Fruit fly (Drosophila melanogaster): ENCODE measurements around the gene CG8043.

The CG8043 gene

dm6 chr3R:8673803-8674234 lies 2.9 kb upstream of the CG8043 start, which contains the start of gene mRpL19 (continued):
- TF ChIP-seq CoRest (tag; optimal IDR thresholded peaks at IDR 0.05) (peak; percentile 64), maf-S (GFP tag; optimal IDR thresholded peaks at IDR 0.05) (no peak), CG2129 (GFP tag; IDR thresholded peaks at IDR 0.05; ENCODE audit: partially characterized antibody) (peak; percentile 26), Eip74EF (GFP tag; optimal IDR thresholded peaks at IDR 0.05) (peak in 1 of 2 experiments; percentile 25), CG2202 (tag; optimal IDR thresholded peaks at IDR 0.05) (peak; percentile 11), Neu2 (GFP tag; optimal IDR thresholded peaks at IDR 0.05; ENCODE audit: borderline replicate concordance) (no peak), Atf6 (GFP tag; IDR thresholded peaks at IDR 0.05) (no peak), ase (GFP tag; IDR thresholded peaks at IDR 0.05) (no peak), CG34422 (GFP tag; IDR thresholded peaks at IDR 0.05) (peak; percentile 55; the same call in 1 of the 3 replicates), Meics (GFP tag; optimal IDR thresholded peaks at IDR 0.05) (peak; percentile 39), hth (optimal IDR thresholded peaks at IDR 0.05) (no peak), tna (GFP tag; IDR thresholded peaks at IDR 0.05; ENCODE audit: partially characterized antibody) (0 out of 2 replicates have a peak, but pooled peaks have one; percentile 23), CG18764 (GFP tag; optimal IDR thresholded peaks at IDR 0.05) (peak; percentile 20), NK7.1 (GFP tag; optimal IDR thresholded peaks at IDR 0.05) (no peak), Asciz (GFP tag; optimal IDR thresholded peaks at IDR 0.05) (no peak), CG33557 (GFP tag; optimal IDR thresholded peaks at IDR 0.05) (peak; percentile 39), schlank (tag; optimal IDR thresholded peaks at IDR 0.05) (no peak), zen (tag; optimal IDR thresholded peaks at IDR 0.05) (peak; percentile 38), CG4424 (GFP tag; optimal IDR thresholded peaks at IDR 0.05) (peak; percentile 41), cad (GFP tag; optimal IDR thresholded peaks at IDR 0.05) (no peak), dmrt99B (tag; optimal IDR thresholded peaks at IDR 0.05) (peak; percentile 33), CG8765 (GFP tag; IDR thresholded peaks at IDR 0.05) (no peak), CG18619 (GFP tag; optimal IDR thresholded peaks at IDR 0.05) (no peak), CG7963 (GFP tag; IDR thresholded peaks at IDR 0.05; ENCODE audit: partially characterized antibody) (peak; percentile 58; the same call in 1 of the 3 replicates), CG6689 (GFP tag; IDR thresholded peaks at IDR 0.05) (no peak), Dll (GFP tag; IDR thresholded peaks at IDR 0.05; ENCODE audit: partially characterized antibody) (peak; percentile 75), az2 (GFP tag; optimal IDR thresholded peaks at IDR 0.05) (peak; percentile 9), CG10209 (GFP tag; optimal IDR thresholded peaks at IDR 0.05) (no peak), BtbVII (GFP tag; optimal IDR thresholded peaks at IDR 0.05) (no peak), Sox102F (GFP tag; optimal IDR thresholded peaks at IDR 0.05) (peak; percentile 22), CG9437 (GFP tag; optimal IDR thresholded peaks at IDR 0.05) (no peak), CG10147 (GFP tag; optimal IDR thresholded peaks at IDR 0.05) (peak; percentile 46), CG18476 (GFP tag; optimal IDR thresholded peaks at IDR 0.05) (peak; percentile 17), CG2678 (tag; optimal IDR thresholded peaks at IDR 0.05) (peak; percentile 63), HHEX (GFP tag; optimal IDR thresholded peaks at IDR 0.05) (no peak), crp (GFP tag; optimal IDR thresholded peaks at IDR 0.05) (peak; percentile 44 to 88), Fer1 (GFP tag; optimal IDR thresholded peaks at IDR 0.05) (peak; percentile 64), cwo (GFP tag; optimal IDR thresholded peaks at IDR 0.05) (no peak), CTCF (GFP tag; optimal IDR thresholded peaks at IDR 0.05) (no peak), danr (GFP tag; IDR thresholded peaks at IDR 0.05) (no peak), Myb (GFP tag; optimal IDR thresholded peaks at IDR 0.05) (no peak), NC2α (GFP tag; optimal IDR thresholded peaks at IDR 0.05) (no peak), CG9797 (GFP tag; optimal IDR thresholded peaks at IDR 0.05) (peak; percentile 26), CG8924 (tag; optimal IDR thresholded peaks at IDR 0.05) (peak; percentile 71), dysf (GFP tag; IDR thresholded peaks at IDR 0.05) (no peak), Hand (GFP tag; optimal IDR thresholded peaks at IDR 0.05) (peak; percentile 32), CG3281 (GFP tag; optimal IDR thresholded peaks at IDR 0.05) (peak; percentile 7), Bteb2 (GFP tag; optimal IDR thresholded peaks at IDR 0.05) (peak; percentile 6), CG1024 (GFP tag; IDR thresholded peaks at IDR 0.05) (no peak), Scr (GFP tag; IDR thresholded peaks at IDR 0.05; ENCODE audit: partially characterized antibody) (peak; percentile 58)
